Fruit fly (Drosophila melanogaster): ENCODE results near the gene CG10000.
"Not testable (repeated sequence)": the region's sequence is repeated elsewhere in the genome, so short reads cannot be mapped to it uniquely, and the experiment has no call there.

The CG10000 gene

dm6 chr3R:28751611-28752129 is at the start of gene CG10000:
Gene CG10000 (minus strand): TSS chr3R:28751661.
- no peak for TF ChIP-seq Dll (optimal IDR thresholded peaks at IDR 0.05)
- TF ChIP-seq CG8478 (optimal IDR thresholded peaks at IDR 0.05), result no peak
- no peak for TF ChIP-seq EcR (GFP tag; optimal IDR thresholded peaks at IDR 0.05)

- TF ChIP-seq CG8478 (optimal IDR thresholded peaks at IDR 0.05) (no peak), pan (optimal IDR thresholded peaks at IDR 0.05) (no peak), EcR (GFP tag; optimal IDR thresholded peaks at IDR 0.05) (no peak), psq (optimal IDR thresholded peaks at IDR 0.05) (no peak)
These were observed 38.8 kb upstream of the CG10000 start, which contains the start of gene intr for dm6 chr3R:28790222-28790621. Gene intr (plus strand): TSS chr3R:28790522.

- no peak for TF ChIP-seq psq (optimal IDR thresholded peaks at IDR 0.05)
- TF ChIP-seq usp (GFP tag; optimal IDR thresholded peaks at IDR 0.05), result no peak
- no peak for TF ChIP-seq EcR (GFP tag; optimal IDR thresholded peaks at IDR 0.05)
- no peak for TF ChIP-seq Dll (optimal IDR thresholded peaks at IDR 0.05)
These were observed 37.9 kb upstream of the CG10000 start, which contains the start of gene CG34295 for dm6 chr3R:28789317-28789716. Gene CG34295 (plus strand): TSS chr3R:28789617.

- TF ChIP-seq psq (optimal IDR thresholded peaks at IDR 0.05), result no peak
- no peak for TF ChIP-seq CG8478 (optimal IDR thresholded peaks at IDR 0.05)
These were observed 24.2 kb upstream of the CG10000 start for dm6 chr3R:28775703-28776102.

dm6 chr3R:28758134-28758533 is 6.7 kb upstream of the CG10000 start, which contains the start of gene aqrs:
Gene aqrs (minus strand): TSS chr3R:28758234.
- not testable (repeated sequence) for TF ChIP-seq Dll (optimal IDR thresholded peaks at IDR 0.05); EcR (GFP tag; optimal IDR thresholded peaks at IDR 0.05); psq (optimal IDR thresholded peaks at IDR 0.05)

dm6 chr3R:28756879-28757278 is 5.4 kb upstream of the CG10000 start, which contains the start of gene CG9997:
Gene CG9997 (minus strand): TSS chr3R:28756979.
- TF ChIP-seq usp (GFP tag; optimal IDR thresholded peaks at IDR 0.05) (no peak), EcR (GFP tag; optimal IDR thresholded peaks at IDR 0.05) (no peak), Dll (optimal IDR thresholded peaks at IDR 0.05) (no peak), pan (optimal IDR thresholded peaks at IDR 0.05) (no peak), CG8478 (optimal IDR thresholded peaks at IDR 0.05) (no peak), psq (optimal IDR thresholded peaks at IDR 0.05) (no peak)

- TF ChIP-seq usp (GFP tag; optimal IDR thresholded peaks at IDR 0.05) (no peak), psq (optimal IDR thresholded peaks at IDR 0.05) (no peak), EcR (GFP tag; optimal IDR thresholded peaks at IDR 0.05) (no peak), pan (optimal IDR thresholded peaks at IDR 0.05) (no peak), Dll (optimal IDR thresholded peaks at IDR 0.05) (no peak), CG8478 (optimal IDR thresholded peaks at IDR 0.05) (no peak)
These were observed 6.8 kb downstream of the CG10000 start, which contains the start of gene AstA-R2 for dm6 chr3R:28744682-28745081. Gene AstA-R2 (minus strand): TSS chr3R:28744782.

Measured in whole organism.